Worm (Caenorhabditis elegans) whole organism, young adult: ENCODE measurements around the gene srxa-19.

Experiments
- B0261.1 ChIP-seq: sonication (generic microtip); optimal IDR thresholded peaks from 2 replicates; lab custom pipeline; 2016; ENCODE audit warnings: mild to moderate bottlenecking, missing genetic modification characterization, moderate library complexity, missing compliant biosample characterization
- F23B12.7 ChIP-seq: sonication (generic microtip); optimal IDR thresholded peaks from 2 replicates; lab custom pipeline; 2017; ENCODE audit warnings: missing genetic modification characterization, mild to moderate bottlenecking, missing compliant biosample characterization, antibody characterized with exemption, moderate library complexity; ENCODE audit not compliant: insufficient read depth
- F33H1.4 ChIP-seq: fragments of 200-800 bp; sonication (Bioruptor generic); IDR thresholded peaks from 2 replicates; pipeline ENCODE4 v1.3.6; 2022; ENCODE audit warnings: missing genetic modification reagents, missing genetic modification characterization, missing compliant biosample characterization
- F37B4.10 ChIP-seq: fragments of 200-800 bp; sonication (Bioruptor generic); IDR thresholded peaks from 2 replicates; pipeline ENCODE4 v1.3.6; 2022; ENCODE audit warnings: missing genetic modification characterization, missing compliant biosample characterization
- F39B2.1 ChIP-seq: fragments of 200-800 bp; sonication (Bioruptor generic); IDR thresholded peaks from 2 replicates; pipeline ENCODE4 v1.3.6; 2022; ENCODE audit warnings: missing genetic modification reagents, missing genetic modification characterization, missing compliant biosample characterization
- Y53G8AR.9 ChIP-seq: fragments of 200-800 bp; sonication (Bioruptor generic); conservative IDR thresholded peaks from 2 replicates; pipeline ENCODE4 v1.3.6; 2022; ENCODE audit warnings: missing genetic modification reagents, missing genetic modification characterization, missing compliant biosample characterization
- Y56A3A.18 ChIP-seq: fragments of 200-800 bp; sonication (Bioruptor generic); IDR thresholded peaks from 2 replicates; pipeline ENCODE4 v1.3.6; 2022; ENCODE audit warnings: missing genetic modification reagents, missing genetic modification characterization, missing compliant biosample characterization
- Y79H2A.3 ChIP-seq: fragments of 200-800 bp; sonication (Bioruptor generic); conservative IDR thresholded peaks from 2 replicates; pipeline ENCODE4 v1.3.6; 2022; ENCODE audit warnings: missing genetic modification reagents, missing genetic modification characterization, missing compliant biosample characterization
- ZK185.1 ChIP-seq: sonication (generic microtip); optimal IDR thresholded peaks from 2 replicates; lab custom pipeline; 2016; ENCODE audit warnings: mild to moderate bottlenecking, missing genetic modification characterization, missing compliant biosample characterization; ENCODE audit not compliant: poor library complexity, severe bottlenecking
- akir-1 ChIP-seq: fragments of 200-800 bp; sonication (Bioruptor generic); optimal IDR thresholded peaks from 2 replicates; lab custom pipeline; 2018; ENCODE audit warnings: mild to moderate bottlenecking, missing genetic modification characterization, moderate library complexity, missing compliant biosample characterization
- bed-2 ChIP-seq: fragments of 200-800 bp; sonication (Bioruptor generic); IDR thresholded peaks from 2 replicates; pipeline ENCODE4 v1.3.6; 2022; ENCODE audit warnings: missing genetic modification reagents, missing genetic modification characterization, missing compliant biosample characterization
- cebp-1 ChIP-seq, 2 experiments: fragments of 200-800 bp in 1 of 2; sonication (Bioruptor generic) in 1 of 2; sonication (generic microtip) in 1 of 2; IDR thresholded peaks in 1 of 2; optimal IDR thresholded peaks in 1 of 2; 2 replicates each; pipeline versions ENCODE4 v1.3.6 to Lab custom; 2017 to 2022; ENCODE audit warnings: missing compliant biosample characterization in 2 of 2, missing genetic modification characterization in 2 of 2, mild to moderate bottlenecking in 1 of 2, missing genetic modification reagents in 1 of 2, moderate library complexity in 1 of 2
- ceh-100 ChIP-seq: fragments of 200-800 bp; sonication (Bioruptor generic); IDR thresholded peaks from 2 replicates; pipeline ENCODE4 v1.3.6; 2022; ENCODE audit warnings: missing genetic modification reagents, missing genetic modification characterization, missing compliant biosample characterization
- ceh-27 ChIP-seq: fragments of 200-800 bp; sonication (Bioruptor generic); optimal IDR thresholded peaks from 2 replicates; lab custom pipeline; 2018; ENCODE audit warnings: mild to moderate bottlenecking, missing genetic modification characterization, moderate library complexity, missing compliant biosample characterization
- ceh-91 ChIP-seq: fragments of 200-800 bp; sonication (Bioruptor generic); IDR thresholded peaks from 2 replicates; pipeline ENCODE4 v1.3.6; 2022; ENCODE audit warnings: missing genetic modification reagents, missing genetic modification characterization, missing compliant biosample characterization
- chd-7 ChIP-seq: sonication (generic microtip); optimal IDR thresholded peaks from 2 replicates; lab custom pipeline; 2016; ENCODE audit warnings: mild to moderate bottlenecking, missing genetic modification characterization, moderate library complexity, missing compliant biosample characterization
- die-1 ChIP-seq: sonication (generic microtip); optimal IDR thresholded peaks from 2 replicates; lab custom pipeline; 2016; ENCODE audit warnings: missing genotype, mild to moderate bottlenecking, missing genetic modification characterization, missing compliant biosample characterization
- dpff-1 ChIP-seq: sonication (generic microtip); optimal IDR thresholded peaks from 2 replicates; lab custom pipeline; 2017; ENCODE audit warnings: mild to moderate bottlenecking, missing genetic modification characterization, missing compliant biosample characterization
- egrh-3 ChIP-seq: fragments of 200-800 bp; sonication (Bioruptor generic); IDR thresholded peaks from 2 replicates; pipeline ENCODE4 v1.3.6; 2022; ENCODE audit warnings: missing genetic modification reagents, missing genetic modification characterization, missing compliant biosample characterization
- hlh-12 ChIP-seq: sonication (generic microtip); optimal IDR thresholded peaks from 2 replicates; lab custom pipeline; 2016; ENCODE audit warnings: missing genetic modification characterization, missing compliant biosample characterization
- let-607 ChIP-seq, 2 experiments: fragments of 200-800 bp in 1 of 2; sonication (Bioruptor generic) in 1 of 2; sonication (generic microtip) in 1 of 2; optimal IDR thresholded peaks; 2 replicates each; lab custom pipeline; 2016 to 2018; ENCODE audit warnings: mild to moderate bottlenecking in 2 of 2, missing compliant biosample characterization in 2 of 2, missing genetic modification characterization in 2 of 2, moderate library complexity in 2 of 2, missing genotype in 1 of 2
- lin-40 ChIP-seq: sonication (generic microtip); optimal IDR thresholded peaks from 2 replicates; lab custom pipeline; 2016; ENCODE audit warnings: missing genetic modification characterization, mild to moderate bottlenecking, missing compliant biosample characterization, missing genotype, missing genetic modification reagents
- lir-1 ChIP-seq: fragments of 200-800 bp; sonication (Bioruptor generic); conservative IDR thresholded peaks from 2 replicates; pipeline ENCODE4 v1.3.6; 2022; ENCODE audit warnings: missing genetic modification reagents, missing genetic modification characterization, missing compliant biosample characterization
- lsl-1 ChIP-seq: fragments of 200-800 bp; sonication (Bioruptor generic); optimal IDR thresholded peaks from 2 replicates; lab custom pipeline; 2018; ENCODE audit warnings: mild to moderate bottlenecking, missing genetic modification characterization, moderate library complexity, missing compliant biosample characterization
- mel-28 ChIP-seq: sonication (generic microtip); optimal IDR thresholded peaks from 2 replicates; lab custom pipeline; 2016; ENCODE audit warnings: borderline replicate concordance, mild to moderate bottlenecking, missing genetic modification characterization, missing compliant biosample characterization
- mxl-1 ChIP-seq: sonication (generic microtip); optimal IDR thresholded peaks from 2 replicates; lab custom pipeline; 2016; ENCODE audit warnings: missing genetic modification characterization, missing compliant biosample characterization
- nfya-1 ChIP-seq: sonication (generic microtip); optimal IDR thresholded peaks from 2 replicates; lab custom pipeline; 2017; ENCODE audit warnings: antibody characterized with exemption, missing compliant biosample characterization, missing genetic modification characterization, borderline replicate concordance; ENCODE audit not compliant: insufficient read depth
- nhr-27 ChIP-seq: fragments of 200-800 bp; sonication (Bioruptor generic); optimal IDR thresholded peaks from 2 replicates; lab custom pipeline; 2018; ENCODE audit warnings: mild to moderate bottlenecking, missing genetic modification characterization, moderate library complexity, missing compliant biosample characterization
- nhr-90 ChIP-seq: sonication (generic microtip); optimal IDR thresholded peaks from 2 replicates; lab custom pipeline; 2016; ENCODE audit warnings: missing genotype, mild to moderate bottlenecking, missing genetic modification characterization, missing compliant biosample characterization
- pbrm-1 ChIP-seq: fragments of 200-800 bp; sonication (Bioruptor generic); IDR thresholded peaks from 2 replicates; pipeline ENCODE4 v1.3.6; 2022; ENCODE audit warnings: missing genetic modification reagents, missing genetic modification characterization, missing compliant biosample characterization
- pha-4 ChIP-seq: fragments of 150-350 bp; sonication (generic microtip); optimal IDR thresholded peaks from 2 replicates; lab custom pipeline; 2014; ENCODE audit warnings: missing biosample characterization, missing genetic modification reagents, missing genetic modification characterization
- rcor-1 ChIP-seq: fragments of 200-800 bp; sonication (Bioruptor generic); IDR thresholded peaks from 2 replicates; pipeline ENCODE4 v1.3.6; 2022; ENCODE audit warnings: missing genetic modification reagents, missing genetic modification characterization, missing compliant biosample characterization
- sptf-2 ChIP-seq: fragments of 200-800 bp; sonication (Bioruptor generic); optimal IDR thresholded peaks from 2 replicates; lab custom pipeline; 2018; ENCODE audit warnings: mild to moderate bottlenecking, missing genetic modification characterization, missing compliant biosample characterization
- tbp1 ChIP-seq: fragments of 200-800 bp; sonication (Bioruptor generic); optimal IDR thresholded peaks from 2 replicates; lab custom pipeline; 2018; ENCODE audit warnings: mild to moderate bottlenecking, missing genetic modification characterization, missing compliant biosample characterization
- ztf-22 ChIP-seq: fragments of 200-800 bp; sonication (Bioruptor generic); optimal IDR thresholded peaks from 2 replicates; lab custom pipeline; 2018; ENCODE audit warnings: mild to moderate bottlenecking, missing genetic modification characterization, moderate library complexity, missing compliant biosample characterization

srxa-19 gene

DNA sequence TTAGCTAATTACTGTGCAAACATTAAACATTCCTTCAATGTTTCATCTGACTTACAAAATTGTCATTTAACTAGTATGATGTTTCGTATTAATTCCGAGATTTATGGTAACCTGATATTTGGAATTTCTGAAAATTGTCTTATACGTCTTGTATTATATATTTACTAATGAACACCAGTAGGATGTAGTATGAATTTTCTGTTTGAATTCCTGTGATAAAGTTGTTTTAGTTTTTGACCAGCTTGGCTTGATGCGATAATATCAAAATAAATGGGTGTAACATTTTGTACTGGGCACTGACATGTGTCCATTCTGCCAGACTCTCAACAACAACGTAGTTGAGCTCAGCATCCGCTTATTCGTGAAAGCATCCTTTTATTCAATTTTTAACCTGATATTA lies 37.7 kb downstream of the srxa-19 start, which contains the start of gene R04B5.6 (continued):
- TF ChIP-seq B0261.1 (tag; lab: Kevin White, UChicago): no peak
- no peak for TF ChIP-seq chd-7
- TF ChIP-seq rcor-1: no peak
- no peak for TF ChIP-seq lir-1 (GFP tag; lab: Robert Waterston, UW)
- no peak for TF ChIP-seq Y53G8AR.9 (GFP tag; lab: Robert Waterston, UW)
- no peak for TF ChIP-seq bed-2 (GFP tag; lab: Robert Waterston, UW)

ce11 chrV:10083999-10084468 lies 38.5 kb downstream of the srxa-19 start, which contains the start of gene nhr-12:
Gene nhr-12 (minus strand): TSS chrV:10084049.
- TF ChIP-seq ZK185.1 (tag; lab: Kevin White, UChicago) (no peak), lsl-1 (GFP tag; lab: Kevin White, UChicago) (no peak), nhr-90 (tag; lab: Kevin White, UChicago) (no peak), F23B12.7 (tag; lab: Kevin White, UChicago) (no peak), dpff-1 (tag; lab: Kevin White, UChicago) (no peak), let-607 (tag; optimal IDR thresholded peaks at IDR 0.05; lab: Kevin White, UChicago) (no peak), F33H1.4 (GFP tag; lab: Robert Waterston, UW) (no peak), B0261.1 (tag; lab: Kevin White, UChicago) (no peak), egrh-3 (GFP tag; lab: Robert Waterston, UW) (no peak), ceh-91 (GFP tag; lab: Robert Waterston, UW) (no peak), die-1 (tag; lab: Kevin White, UChicago) (no peak), mel-28 (no peak), nfya-1 (tag; lab: Kevin White, UChicago) (no peak), ceh-27 (GFP tag; lab: Kevin White, UChicago) (no peak), mxl-1 (tag; lab: Kevin White, UChicago) (no peak), tbp1 (GFP tag; lab: Kevin White, UChicago) (no peak), sptf-2 (GFP tag; lab: Kevin White, UChicago) (no peak)

ce11 chrV:10081636-10082035 lies 40.9 kb downstream of the srxa-19 start, which contains the start of gene nhr-205:
Gene nhr-205 (minus strand): TSS chrV:10081776.
- TF ChIP-seq hlh-12 (tag; lab: Kevin White, UChicago): no peak
- no peak for TF ChIP-seq ceh-100 (GFP tag; lab: Robert Waterston, UW)
- TF ChIP-seq cebp-1 (GFP tag; IDR thresholded peaks at IDR 0.05; lab: Robert Waterston, UW): no peak
- TF ChIP-seq cebp-1 (tag; optimal IDR thresholded peaks at IDR 0.05; lab: Kevin White, UChicago): no peak
- no peak for TF ChIP-seq lin-40
- no peak for TF ChIP-seq ztf-22 (GFP tag; lab: Kevin White, UChicago)
- no peak for TF ChIP-seq nhr-27 (tag; lab: Kevin White, UChicago)
- TF ChIP-seq pha-4 (tag; lab: Kevin White, UChicago): no peak
- no peak for TF ChIP-seq rcor-1
- TF ChIP-seq akir-1 (GFP tag; lab: Kevin White, UChicago): no peak
- TF ChIP-seq F39B2.1 (GFP tag; lab: Robert Waterston, UW): no peak
- no peak for TF ChIP-seq F37B4.10 (GFP tag; lab: Robert Waterston, UW)
- TF ChIP-seq Y56A3A.18 (GFP tag; lab: Robert Waterston, UW): no peak
- no peak for TF ChIP-seq Y79H2A.3 (GFP tag; lab: Robert Waterston, UW)
- no peak for TF ChIP-seq pbrm-1 (GFP tag; lab: Robert Waterston, UW)
